Fruit fly (Drosophila melanogaster) whole organism, embryonic: ENCODE data around the gene CG7120.

Experiments
- Antp ChIP-seq: fragments of 200-800 bp; sonication (Bioruptor generic); optimal IDR thresholded peaks from 3 replicates; lab custom pipeline; 2016; ENCODE audit warnings: missing biosample characterization, missing genetic modification characterization
- B-H2 ChIP-seq: fragments of 200-800 bp; sonication (Bioruptor generic); optimal IDR thresholded peaks from 2 replicates; lab custom pipeline; 2018; ENCODE audit warnings: missing biosample characterization, mild to moderate bottlenecking, missing genetic modification characterization
- CG10267 ChIP-seq: fragments of 200-800 bp; sonication (Bioruptor generic); optimal IDR thresholded peaks from 2 replicates; lab custom pipeline; 2018; ENCODE audit warnings: missing biosample characterization, mild to moderate bottlenecking, missing genetic modification characterization, moderate library complexity
- CG10654 ChIP-seq: fragments of 200-800 bp; sonication (Bioruptor generic); optimal IDR thresholded peaks from 2 replicates; lab custom pipeline; 2016; ENCODE audit warnings: missing biosample characterization, missing genetic modification characterization
- CG11398 ChIP-seq: fragments of 200-800 bp; sonication (Bioruptor generic); optimal IDR thresholded peaks from 2 replicates; lab custom pipeline; 2016; ENCODE audit warnings: missing biosample characterization, missing genetic modification characterization
- CG11560 ChIP-seq: fragments of 200-800 bp; sonication (Bioruptor generic); IDR thresholded peaks from 3 replicates; pipeline ENCODE4 v1.3.6; 2022; ENCODE audit warnings: missing biosample characterization, missing genetic modification characterization
- CG13296 ChIP-seq: fragments of 200-800 bp; sonication (Bioruptor generic); optimal IDR thresholded peaks from 3 replicates; lab custom pipeline; 2018; ENCODE audit warnings: missing biosample characterization, mild to moderate bottlenecking, missing genetic modification characterization
- CG18619 ChIP-seq: fragments of 200-800 bp; sonication (Bioruptor generic); optimal IDR thresholded peaks from 3 replicates; lab custom pipeline; 2017; ENCODE audit warnings: missing biosample characterization, mild to moderate bottlenecking, missing genetic modification characterization
- CG2116 ChIP-seq: fragments of 200-800 bp; sonication (Bioruptor generic); optimal IDR thresholded peaks from 3 replicates; lab custom pipeline; 2018; ENCODE audit warnings: missing biosample characterization, mild to moderate bottlenecking, missing genetic modification characterization
- CG31388 ChIP-seq: fragments of 200-800 bp; sonication (Bioruptor generic); optimal IDR thresholded peaks from 2 replicates; lab custom pipeline; 2016; ENCODE audit warnings: missing biosample characterization, missing genetic modification characterization
- CG33213 ChIP-seq: fragments of 200-800 bp; sonication (Bioruptor generic); optimal IDR thresholded peaks from 3 replicates; lab custom pipeline; 2016; ENCODE audit warnings: missing biosample characterization, missing genetic modification characterization
- CG34224 ChIP-seq: fragments of 200-800 bp; sonication (Bioruptor generic); IDR thresholded peaks from 3 replicates; pipeline ENCODE4 v1.3.6; 2022; ENCODE audit warnings: missing biosample characterization, missing genetic modification characterization; ENCODE audit not compliant: partially characterized antibody
- CG3838 ChIP-seq: fragments of 200-800 bp; sonication (Bioruptor generic); optimal IDR thresholded peaks from 3 replicates; lab custom pipeline; 2016; ENCODE audit warnings: missing biosample characterization, missing genetic modification characterization
- CG6689 ChIP-seq: fragments of 200-800 bp; sonication (Bioruptor generic); IDR thresholded peaks from 2 replicates; pipeline ENCODE4 v1.3.6; 2022; ENCODE audit warnings: missing biosample characterization, missing genetic modification characterization
- CG6813 ChIP-seq: fragments of 200-800 bp; sonication (Bioruptor generic); optimal IDR thresholded peaks from 2 replicates; lab custom pipeline; 2017; ENCODE audit warnings: missing biosample characterization, missing genetic modification characterization, mild to moderate bottlenecking, moderate library complexity, missing genetic modification reagents
- CG8281 ChIP-seq: fragments of 200-800 bp; sonication (Bioruptor generic); optimal IDR thresholded peaks from 2 replicates; lab custom pipeline; 2018; ENCODE audit warnings: missing biosample characterization, mild to moderate bottlenecking, missing genetic modification characterization, moderate library complexity
- CG8478 ChIP-seq: fragments of >200 bp; optimal IDR thresholded peaks from 2 replicates; lab custom pipeline; 2018
- CG9932 ChIP-seq: fragments of 200-800 bp; sonication (Bioruptor generic); IDR thresholded peaks from 2 replicates; pipeline ENCODE4 v1.3.6; 2022; ENCODE audit warnings: missing biosample characterization, missing genetic modification characterization
- Fer3 ChIP-seq: fragments of 200-800 bp; sonication (Bioruptor generic); optimal IDR thresholded peaks from 2 replicates; lab custom pipeline; 2018; ENCODE audit warnings: missing biosample characterization, mild to moderate bottlenecking, missing genetic modification characterization, moderate library complexity
- H15 ChIP-seq: fragments of 200-800 bp; sonication (Bioruptor generic); IDR thresholded peaks from 3 replicates; pipeline ENCODE4 v1.3.6; 2022; ENCODE audit warnings: missing biosample characterization, missing genetic modification characterization
- Hey ChIP-seq: fragments of 200-800 bp; sonication (Bioruptor generic); optimal IDR thresholded peaks from 3 replicates; lab custom pipeline; 2018; ENCODE audit warnings: missing biosample characterization, mild to moderate bottlenecking, missing genetic modification characterization
- HmgD ChIP-seq: fragments of 200-800 bp; sonication (Bioruptor generic); optimal IDR thresholded peaks from 3 replicates; lab custom pipeline; 2016; ENCODE audit warnings: missing biosample characterization, missing genetic modification characterization
- Jarid2 ChIP-seq: fragments of 200-800 bp; sonication (Bioruptor generic); optimal IDR thresholded peaks from 3 replicates; lab custom pipeline; 2017; ENCODE audit warnings: mild to moderate bottlenecking, missing biosample characterization, missing genetic modification reagents, missing genetic modification characterization
- MESR4 ChIP-seq: fragments of 200-800 bp; sonication (Bioruptor generic); optimal IDR thresholded peaks from 2 replicates; lab custom pipeline; 2018; ENCODE audit warnings: missing biosample characterization, mild to moderate bottlenecking, missing genetic modification characterization, moderate library complexity
- Max ChIP-seq: fragments of 200-800 bp; sonication (Bioruptor generic); optimal IDR thresholded peaks from 2 replicates; lab custom pipeline; 2016; ENCODE audit warnings: missing biosample characterization, mild to moderate bottlenecking, missing genetic modification characterization
- Nf-YC ChIP-seq: fragments of 200-800 bp; optimal IDR thresholded peaks from 3 replicates; lab custom pipeline; 2019; ENCODE audit warnings: missing biosample characterization, mild to moderate bottlenecking, missing genetic modification characterization, moderate library complexity
- Oli ChIP-seq: fragments of 200-800 bp; sonication (Bioruptor generic); optimal IDR thresholded peaks from 2 replicates; lab custom pipeline; 2018; ENCODE audit warnings: missing biosample characterization, mild to moderate bottlenecking, missing genetic modification characterization, moderate library complexity
- Scr ChIP-seq: fragments of 200-800 bp; sonication (Bioruptor generic); IDR thresholded peaks from 2 replicates; pipeline ENCODE4 v1.3.6; 2022; ENCODE audit warnings: missing biosample characterization, missing genetic modification characterization; ENCODE audit not compliant: partially characterized antibody
- Spps ChIP-seq: fragments of 200-800 bp; sonication (Bioruptor generic); optimal IDR thresholded peaks from 2 replicates; lab custom pipeline; 2018; ENCODE audit warnings: missing biosample characterization, mild to moderate bottlenecking, missing genetic modification characterization
- TFAM ChIP-seq: fragments of 200-800 bp; sonication (Bioruptor generic); optimal IDR thresholded peaks from 2 replicates; lab custom pipeline; 2017; ENCODE audit warnings: missing biosample characterization, missing genetic modification characterization, inconsistent platforms
- ab ChIP-seq: fragments of 200-800 bp; sonication (Bioruptor generic); optimal IDR thresholded peaks from 2 replicates; lab custom pipeline; 2016; ENCODE audit warnings: missing biosample characterization, missing genetic modification characterization
- ap ChIP-seq: fragments of 200-800 bp; sonication (Bioruptor generic); IDR thresholded peaks from 2 replicates; pipeline ENCODE4 v1.3.6; 2022; ENCODE audit warnings: missing biosample characterization, missing genetic modification characterization
- ase ChIP-seq: fragments of 200-800 bp; sonication (Bioruptor generic); IDR thresholded peaks from 3 replicates; pipeline ENCODE4 v1.3.6; 2022; ENCODE audit warnings: missing biosample characterization, missing genetic modification characterization
- ash1 ChIP-seq: fragments of 200-800 bp; sonication (Bioruptor generic); optimal IDR thresholded peaks from 2 replicates; lab custom pipeline; 2018; ENCODE audit warnings: missing biosample characterization, mild to moderate bottlenecking, missing genetic modification characterization
- cato ChIP-seq: fragments of 200-800 bp; sonication (Bioruptor generic); optimal IDR thresholded peaks from 2 replicates; lab custom pipeline; 2016; ENCODE audit warnings: missing biosample characterization, missing genetic modification characterization, borderline replicate concordance
- caup ChIP-seq: fragments of 200-800 bp; sonication (Bioruptor generic); optimal IDR thresholded peaks from 3 replicates; lab custom pipeline; 2017; ENCODE audit warnings: missing biosample characterization, mild to moderate bottlenecking, missing genetic modification characterization, moderate library complexity; ENCODE audit not compliant: severe bottlenecking
- ci ChIP-seq: fragments of 200-800 bp; sonication (Bioruptor generic); IDR thresholded peaks from 3 replicates; pipeline ENCODE4 v1.3.6; 2022; ENCODE audit warnings: missing biosample characterization, missing genetic modification characterization
- crp ChIP-seq, 2 experiments: fragments of 200-800 bp; sonication (Bioruptor generic); optimal IDR thresholded peaks; 2 replicates in 1 of 2; 3 replicates in 1 of 2; lab custom pipeline; 2017; ENCODE audit warnings: missing biosample characterization in 2 of 2, missing genetic modification characterization in 2 of 2, mild to moderate bottlenecking in 1 of 2, moderate library complexity in 1 of 2
- dm ChIP-seq: fragments of 200-800 bp; sonication (Bioruptor generic); optimal IDR thresholded peaks from 3 replicates; lab custom pipeline; 2016; ENCODE audit warnings: missing biosample characterization, missing genetic modification characterization
- dmrt99B ChIP-seq: fragments of 200-800 bp; sonication (Bioruptor generic); optimal IDR thresholded peaks from 2 replicates; lab custom pipeline; 2018; ENCODE audit warnings: missing biosample characterization, mild to moderate bottlenecking, missing genetic modification characterization, moderate library complexity
- dysf ChIP-seq: fragments of 200-800 bp; sonication (Bioruptor generic); IDR thresholded peaks from 3 replicates; pipeline ENCODE4 v1.3.6; 2022; ENCODE audit warnings: missing biosample characterization, missing genetic modification characterization
- nau ChIP-seq: fragments of 200-800 bp; sonication (Bioruptor generic); optimal IDR thresholded peaks from 3 replicates; lab custom pipeline; 2017; ENCODE audit warnings: missing biosample characterization, mild to moderate bottlenecking, missing genetic modification characterization, missing genetic modification reagents
- nerfin-1 ChIP-seq: fragments of 200-800 bp; sonication (Bioruptor generic); optimal IDR thresholded peaks from 3 replicates; lab custom pipeline; 2019; ENCODE audit warnings: missing biosample characterization, mild to moderate bottlenecking, missing genetic modification characterization, moderate library complexity
- nerfin-2 ChIP-seq: fragments of 200-800 bp; sonication (Bioruptor generic); IDR thresholded peaks from 2 replicates; pipeline ENCODE4 v1.3.6; 2022; ENCODE audit warnings: missing biosample characterization, missing genetic modification characterization; ENCODE audit not compliant: partially characterized antibody
- pum ChIP-seq: fragments of 200-800 bp; sonication (Bioruptor generic); optimal IDR thresholded peaks from 2 replicates; lab custom pipeline; 2016; ENCODE audit warnings: missing biosample characterization, missing genetic modification characterization
- pzg ChIP-seq: fragments of 200-800 bp; sonication (Bioruptor generic); optimal IDR thresholded peaks from 3 replicates; lab custom pipeline; 2018; ENCODE audit warnings: missing biosample characterization, mild to moderate bottlenecking, missing genetic modification characterization, moderate library complexity
- sim ChIP-seq: fragments of 200-800 bp; sonication (Bioruptor generic); IDR thresholded peaks from 2 replicates; pipeline ENCODE4 v1.3.6; 2022; ENCODE audit warnings: missing biosample characterization, missing genetic modification characterization
- sna ChIP-seq: fragments of 200-800 bp; sonication (Bioruptor generic); IDR thresholded peaks from 2 replicates; pipeline ENCODE4 v1.3.6; 2022; ENCODE audit warnings: missing biosample characterization, missing genetic modification characterization; ENCODE audit not compliant: partially characterized antibody
- sqz ChIP-seq: fragments of 200-800 bp; sonication (Bioruptor generic); optimal IDR thresholded peaks from 3 replicates; lab custom pipeline; 2018; ENCODE audit warnings: missing biosample characterization, mild to moderate bottlenecking, missing genetic modification characterization
- stwl ChIP-seq: fragments of 200-800 bp; sonication (Bioruptor generic); optimal IDR thresholded peaks from 3 replicates; lab custom pipeline; 2018; ENCODE audit warnings: missing biosample characterization, mild to moderate bottlenecking, missing genetic modification characterization, moderate library complexity

The CG7120 gene

dm6 chr3L:8445027-8445426 lies 49.2 kb downstream of the CG7120 start (continued):
- TF ChIP-seq CG34224 (GFP tag; lab: Robert Waterston, UW): no peak
- no peak for TF ChIP-seq CG3838 (GFP tag; lab: Kevin White, UChicago)
- no peak for TF ChIP-seq CG18619 (GFP tag; lab: Kevin White, UChicago)
- no peak for TF ChIP-seq dm (GFP tag; lab: Kevin White, UChicago)
- no peak for TF ChIP-seq CG8281 (tag; lab: Kevin White, UChicago)
- no peak for TF ChIP-seq Jarid2
- TF ChIP-seq sna (GFP tag; lab: Robert Waterston, UW): no peak
- TF ChIP-seq CG9932 (GFP tag; lab: Robert Waterston, UW): no peak
- TF ChIP-seq cato: no peak
- no peak for TF ChIP-seq TFAM (GFP tag; lab: Kevin White, UChicago)
- no peak for TF ChIP-seq nerfin-2 (GFP tag; lab: Robert Waterston, UW)
- TF ChIP-seq crp (GFP tag; optimal IDR thresholded peaks at IDR 0.05; lab: Kevin White, UChicago): no peak
- no peak for TF ChIP-seq Antp (GFP tag; lab: Kevin White, UChicago)
- no peak for TF ChIP-seq ab (GFP tag; lab: Kevin White, UChicago)
- TF ChIP-seq Spps (tag; lab: Kevin White, UChicago): peak; percentile 53
- peak; percentile 67; the same call in 1 of the 2 replicates for TF ChIP-seq sim (GFP tag; lab: Robert Waterston, UW)
- TF ChIP-seq B-H2 (GFP tag; lab: Kevin White, UChicago): no peak
- TF ChIP-seq nau (GFP tag; lab: Kevin White, UChicago): peak; percentile 15
- TF ChIP-seq Hey (tag; lab: Kevin White, UChicago): no peak
- TF ChIP-seq Fer3 (tag; lab: Kevin White, UChicago): peak; percentile 60
- TF ChIP-seq Scr: no peak
- peak; percentile 61 for TF ChIP-seq dmrt99B
- TF ChIP-seq CG8478 (lab: Kevin White, UChicago): no peak
- peak; percentile 36 for TF ChIP-seq CG10654
- no peak for TF ChIP-seq ase (GFP tag; lab: Robert Waterston, UW)
- TF ChIP-seq H15 (GFP tag; lab: Robert Waterston, UW): no peak
- TF ChIP-seq pzg: no peak
- no peak for TF ChIP-seq CG6813 (GFP tag; lab: Kevin White, UChicago)
- peak; percentile 63 for TF ChIP-seq CG6689 (GFP tag; lab: Robert Waterston, UW)
- TF ChIP-seq caup: no peak
- peak; percentile 56 for TF ChIP-seq Nf-YC (tag; lab: Kevin White, UChicago)
- TF ChIP-seq MESR4 (GFP tag; lab: Kevin White, UChicago): no peak
- TF ChIP-seq CG11560 (tag; lab: Robert Waterston, UW): no peak
- TF ChIP-seq ash1 (GFP tag; lab: Kevin White, UChicago): no peak
- TF ChIP-seq sqz: no peak
- TF ChIP-seq Max (GFP tag; lab: Kevin White, UChicago): peak; percentile 31
- peak; percentile 48 for TF ChIP-seq nerfin-1 (tag; lab: Kevin White, UChicago)
- no peak for TF ChIP-seq CG31388 (GFP tag; lab: Kevin White, UChicago)
- TF ChIP-seq CG2116 (GFP tag; lab: Kevin White, UChicago): no peak
- no peak for TF ChIP-seq pum (GFP tag; lab: Kevin White, UChicago)
- TF ChIP-seq CG33213 (GFP tag; lab: Kevin White, UChicago): no peak
- peak; percentile 67; the same call in 2 of the 3 replicates for TF ChIP-seq dysf (GFP tag; lab: Robert Waterston, UW)
- TF ChIP-seq stwl (tag; lab: Kevin White, UChicago): peak; percentile 0
- no peak for TF ChIP-seq CG11398 (GFP tag; lab: Kevin White, UChicago)
- TF ChIP-seq ci (GFP tag; lab: Robert Waterston, UW): no peak
- TF ChIP-seq CG13296 (GFP tag; lab: Kevin White, UChicago): peak; percentile 59
- peak; percentile 33 for TF ChIP-seq CG10267 (tag; lab: Kevin White, UChicago)
- no peak for TF ChIP-seq HmgD
- TF ChIP-seq Oli: peak; percentile 7
- TF ChIP-seq ap (GFP tag; lab: Robert Waterston, UW): peak; percentile 23; the same call in 1 of the 2 replicates
